Fruit fly (Drosophila melanogaster): Measurements from ENCODE around the gene chm.

DNA sequence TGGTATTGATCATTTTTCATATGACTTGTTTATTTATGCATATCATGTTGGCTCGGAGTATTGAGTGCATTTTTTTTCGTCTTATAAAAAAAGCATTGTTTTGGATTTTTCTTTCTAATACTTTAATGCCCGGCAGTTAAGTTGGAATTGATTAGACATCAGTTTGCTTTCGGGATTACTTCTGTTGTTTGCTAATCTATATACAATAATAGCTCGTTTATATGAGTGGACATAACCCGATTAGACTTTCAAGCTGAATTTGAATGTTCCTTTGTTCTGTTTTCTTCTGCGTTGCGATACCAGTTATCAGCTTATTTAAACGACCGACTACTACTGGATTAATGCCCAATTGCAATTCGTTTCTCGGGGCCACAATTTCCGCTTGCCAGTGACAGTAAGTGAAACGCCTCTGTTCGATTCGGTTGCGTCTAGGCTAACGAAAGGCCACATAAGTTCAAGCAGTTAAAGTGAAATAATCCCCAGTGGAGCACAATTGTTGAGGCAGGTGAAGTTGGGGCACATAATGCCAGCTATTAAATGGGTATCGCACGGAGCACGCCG, 28.3 kb downstream of the chm start:
- no peak for TF ChIP-seq vvl (GFP tag; IDR thresholded peaks at IDR 0.05)
- TF ChIP-seq CG4820 (GFP tag; optimal IDR thresholded peaks at IDR 0.05), result no peak
- TF ChIP-seq tin (GFP tag; optimal IDR thresholded peaks at IDR 0.05), result no peak
- no peak for TF ChIP-seq psq (GFP tag; optimal IDR thresholded peaks at IDR 0.05)

All from whole organism, embryonic.